Worm (Caenorhabditis elegans) whole organism, midembryonic: ENCODE data around the gene C35A5.10.

Experiments used
- T22C8.4 ChIP-seq: fragments of 200-800 bp; sonication (Bioruptor generic); IDR thresholded peaks from 2 replicates; pipeline ENCODE4 v1.3.6; 2022; ENCODE audit warnings: missing genetic modification characterization, missing compliant biosample characterization
- cog-1 ChIP-seq: sonication (generic microtip); optimal IDR thresholded peaks from 2 replicates; lab custom pipeline; 2016; ENCODE audit warnings: missing genetic modification characterization, missing compliant biosample characterization
- flt-1 ChIP-seq: fragments of 200-800 bp; sonication (Bioruptor generic); IDR thresholded peaks from 2 replicates; pipeline ENCODE4 v1.3.6; 2022; ENCODE audit warnings: missing genetic modification characterization, missing compliant biosample characterization
- klf-2 ChIP-seq: fragments of 200-800 bp; sonication (Bioruptor generic); conservative IDR thresholded peaks from 2 replicates; pipeline ENCODE4 v1.3.6; 2022; ENCODE audit warnings: missing genetic modification reagents, missing genetic modification characterization, missing compliant biosample characterization
- med-1 ChIP-seq: sonication (generic microtip); optimal IDR thresholded peaks from 2 replicates; lab custom pipeline; 2017; ENCODE audit warnings: missing genetic modification characterization, mild to moderate bottlenecking, missing compliant biosample characterization, antibody characterized with exemption, missing genetic modification reagents; ENCODE audit not compliant: insufficient read depth
- ref-1 ChIP-seq: fragments of 200-800 bp; sonication (Bioruptor generic); conservative IDR thresholded peaks from 2 replicates; pipeline ENCODE4 v1.3.6; 2022; ENCODE audit warnings: missing genetic modification reagents, missing genetic modification characterization, missing compliant biosample characterization
- tab-1 ChIP-seq: fragments of 200-800 bp; sonication (Bioruptor generic); IDR thresholded peaks from 2 replicates; pipeline ENCODE4 v1.3.6; 2022; ENCODE audit warnings: missing genetic modification characterization, missing compliant biosample characterization
- ztf-23 ChIP-seq: fragments of 200-800 bp; sonication (Bioruptor generic); IDR thresholded peaks from 2 replicates; pipeline ENCODE4 v1.3.6; 2022; ENCODE audit warnings: missing genetic modification reagents, missing genetic modification characterization, missing compliant biosample characterization
- ztf-29 ChIP-seq: fragments of 200-800 bp; sonication (Bioruptor generic); IDR thresholded peaks from 2 replicates; pipeline ENCODE4 v1.3.6; 2022; ENCODE audit warnings: missing genetic modification reagents, missing genetic modification characterization, missing compliant biosample characterization

DNA sequence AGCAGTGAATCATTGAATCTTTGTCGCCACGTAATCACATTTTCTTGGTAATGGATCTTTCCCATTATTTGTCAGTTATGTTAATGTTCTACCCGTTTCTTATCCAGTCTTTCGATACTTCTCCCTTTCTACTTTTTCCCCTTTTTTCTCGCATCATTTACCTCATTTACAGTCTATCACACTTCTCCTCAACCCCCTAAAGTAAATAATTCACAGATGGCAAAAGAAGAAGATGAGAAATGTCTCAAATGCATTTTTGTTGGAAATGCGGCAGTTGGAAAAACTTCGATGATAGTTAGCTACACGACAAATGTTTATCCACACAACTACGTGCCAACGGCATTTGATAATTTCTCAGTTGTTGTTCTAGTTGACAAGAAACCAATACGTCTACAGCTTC, 41.9 kb upstream of the C35A5.10 start, which contains the start of gene chw-1:
- TF ChIP-seq tab-1 (GFP tag; lab: Robert Waterston, UW) (no peak), ztf-29 (GFP tag; lab: Robert Waterston, UW) (no peak), T22C8.4 (GFP tag; lab: Robert Waterston, UW) (no peak), flt-1 (GFP tag; lab: Robert Waterston, UW) (no peak), cog-1 (tag; lab: Kevin White, UChicago) (no peak), med-1 (GFP tag; lab: Kevin White, UChicago) (no peak), klf-2 (GFP tag; lab: Robert Waterston, UW) (no peak), ref-1 (GFP tag; lab: Robert Waterston, UW) (no peak), ztf-23 (no peak)
